Fruit fly (Drosophila melanogaster): ENCODE data around the gene Ugt305A1.

dm6 chr3L:4049082-4049481 lies 10.5 kb upstream of the Ugt305A1 start:
- TF ChIP-seq D1 (tag; optimal IDR thresholded peaks at IDR 0.05): no peak
- no peak for TF ChIP-seq CG17806 (tag; optimal IDR thresholded peaks at IDR 0.05)
- no peak for TF ChIP-seq CG13204 (GFP tag; optimal IDR thresholded peaks at IDR 0.05)

All from whole organism, pupa.